Fruit fly (Drosophila melanogaster) whole organism, prepupa: ENCODE results near the gene CG15570.

Source experiments
- Blimp-1 ChIP-seq: fragments of 200-800 bp; sonication (Bioruptor generic); optimal IDR thresholded peaks from 3 replicates; lab custom pipeline; 2017; ENCODE audit warnings: missing biosample characterization, missing genetic modification characterization, mild to moderate bottlenecking, moderate library complexity, missing genetic modification reagents
- CG10669 ChIP-seq: fragments of 200-800 bp; sonication (Bioruptor generic); optimal IDR thresholded peaks from 3 replicates; lab custom pipeline; 2018; ENCODE audit warnings: missing biosample characterization, mild to moderate bottlenecking, missing genetic modification characterization, moderate library complexity
- CG11294 ChIP-seq: fragments of 200-800 bp; sonication (Bioruptor generic); IDR thresholded peaks from 2 replicates; pipeline ENCODE4 v1.3.6; 2022; ENCODE audit warnings: missing biosample characterization, missing genetic modification characterization
- CG11762 ChIP-seq: fragments of 200-800 bp; sonication (Bioruptor generic); optimal IDR thresholded peaks from 3 replicates; lab custom pipeline; 2016; ENCODE audit warnings: missing biosample characterization, missing genetic modification characterization; ENCODE audit not compliant: insufficient read depth
- CG15336 ChIP-seq: fragments of 200-800 bp; sonication (Bioruptor generic); IDR thresholded peaks from 2 replicates; pipeline ENCODE4 v1.3.6; 2022; ENCODE audit warnings: missing biosample characterization, missing genetic modification characterization
- CG1621 ChIP-seq: fragments of 200-800 bp; sonication (Bioruptor generic); optimal IDR thresholded peaks from 3 replicates; lab custom pipeline; 2018; ENCODE audit warnings: missing biosample characterization, mild to moderate bottlenecking, missing genetic modification characterization
- CG16779 ChIP-seq: fragments of 200-800 bp; sonication (Bioruptor generic); optimal IDR thresholded peaks from 3 replicates; lab custom pipeline; 2017; ENCODE audit warnings: missing biosample characterization, mild to moderate bottlenecking, missing genetic modification characterization
- CG3032 ChIP-seq: fragments of 200-800 bp; optimal IDR thresholded peaks from 2 replicates; lab custom pipeline; 2019; ENCODE audit warnings: missing biosample characterization, mild to moderate bottlenecking, missing genetic modification characterization, moderate library complexity
- CG32006 ChIP-seq: fragments of 200-800 bp; sonication (Bioruptor generic); optimal IDR thresholded peaks from 3 replicates; lab custom pipeline; 2017; ENCODE audit warnings: missing biosample characterization, mild to moderate bottlenecking, missing genetic modification characterization
- CG3919 ChIP-seq: fragments of 200-800 bp; sonication (Bioruptor generic); optimal IDR thresholded peaks from 3 replicates; lab custom pipeline; 2016; ENCODE audit warnings: missing biosample characterization, missing genetic modification characterization
- CG4318 ChIP-seq: fragments of 200-800 bp; sonication (Bioruptor generic); optimal IDR thresholded peaks from 3 replicates; lab custom pipeline; 2017; ENCODE audit warnings: missing biosample characterization, mild to moderate bottlenecking, missing genetic modification characterization
- CG6276 ChIP-seq: fragments of 200-800 bp; sonication (Bioruptor generic); optimal IDR thresholded peaks from 2 replicates; lab custom pipeline; 2017; ENCODE audit warnings: missing biosample characterization, mild to moderate bottlenecking, missing genetic modification characterization
- CG6808 ChIP-seq: fragments of 200-800 bp; sonication (Bioruptor generic); optimal IDR thresholded peaks from 3 replicates; lab custom pipeline; 2017; ENCODE audit warnings: missing biosample characterization, missing genetic modification characterization, mild to moderate bottlenecking, moderate library complexity, missing genetic modification reagents
- CG6854 ChIP-seq: fragments of 200-800 bp; sonication (Bioruptor generic); optimal IDR thresholded peaks from 2 replicates; lab custom pipeline; 2017; ENCODE audit warnings: missing biosample characterization, mild to moderate bottlenecking, missing genetic modification characterization
- CG7368 ChIP-seq: fragments of 200-800 bp; sonication (Bioruptor generic); optimal IDR thresholded peaks from 3 replicates; lab custom pipeline; 2016; ENCODE audit warnings: missing biosample characterization, missing genetic modification characterization
- CG8119 ChIP-seq: fragments of 200-800 bp; sonication (Bioruptor generic); IDR thresholded peaks from 3 replicates; pipeline ENCODE4 v1.3.6; 2022; ENCODE audit warnings: missing biosample characterization, missing genetic modification characterization
- CG8319 ChIP-seq: fragments of 200-800 bp; sonication (Bioruptor generic); optimal IDR thresholded peaks from 3 replicates; lab custom pipeline; 2016; ENCODE audit warnings: missing biosample characterization, missing genetic modification characterization
- CG8632 ChIP-seq: fragments of 200-800 bp; sonication (Bioruptor generic); optimal IDR thresholded peaks from 3 replicates; lab custom pipeline; 2016; ENCODE audit warnings: missing biosample characterization, missing genetic modification characterization
- CG9139 ChIP-seq: fragments of 200-800 bp; sonication (Bioruptor generic); optimal IDR thresholded peaks from 3 replicates; lab custom pipeline; 2017; ENCODE audit warnings: missing biosample characterization, mild to moderate bottlenecking, missing genetic modification characterization
- Eip78C ChIP-seq: fragments of 200-800 bp; sonication (Bioruptor generic); peaks from one replicate; lab custom pipeline; 2016; ENCODE audit warnings: missing biosample characterization, missing genetic modification characterization
- Ets96B ChIP-seq: fragments of 200-800 bp; optimal IDR thresholded peaks from 2 replicates; lab custom pipeline; 2019; ENCODE audit warnings: missing biosample characterization, mild to moderate bottlenecking, missing genetic modification characterization, moderate library complexity
- Hr39 ChIP-seq: fragments of 200-800 bp; sonication (Bioruptor generic); optimal IDR thresholded peaks from 2 replicates; lab custom pipeline; 2016; ENCODE audit warnings: missing biosample characterization, missing genetic modification characterization
- Smox ChIP-seq: fragments of 200-800 bp; sonication (Bioruptor generic); optimal IDR thresholded peaks from 3 replicates; lab custom pipeline; 2016; ENCODE audit warnings: missing biosample characterization, missing genetic modification characterization
- Sox102F ChIP-seq: fragments of 200-800 bp; sonication (Bioruptor generic); optimal IDR thresholded peaks from 2 replicates; lab custom pipeline; 2016; ENCODE audit warnings: missing biosample characterization, mild to moderate bottlenecking, missing genetic modification characterization
- acj6 ChIP-seq: fragments of 200-800 bp; sonication (Bioruptor generic); optimal IDR thresholded peaks from 3 replicates; lab custom pipeline; 2016; ENCODE audit warnings: missing biosample characterization, missing genetic modification characterization
- cyc ChIP-seq: fragments of 200-800 bp; sonication (Bioruptor generic); optimal IDR thresholded peaks from 3 replicates; lab custom pipeline; 2016; ENCODE audit warnings: missing biosample characterization, missing genetic modification characterization
- dac ChIP-seq: fragments of 200-800 bp; sonication (Bioruptor generic); optimal IDR thresholded peaks from 2 replicates; lab custom pipeline; 2017; ENCODE audit warnings: missing biosample characterization, mild to moderate bottlenecking, missing genetic modification characterization
- eg ChIP-seq: fragments of 200-800 bp; sonication (Bioruptor generic); IDR thresholded peaks from 3 replicates; pipeline ENCODE4 v1.3.6; 2022; ENCODE audit warnings: missing biosample characterization, missing genetic modification characterization
- esn ChIP-seq: fragments of 200-800 bp; sonication (Bioruptor generic); optimal IDR thresholded peaks from 2 replicates; lab custom pipeline; 2016; ENCODE audit warnings: missing biosample characterization, mild to moderate bottlenecking, missing genetic modification characterization, moderate library complexity
- fd59A ChIP-seq: fragments of 200-800 bp; sonication (Bioruptor generic); optimal IDR thresholded peaks from 2 replicates; lab custom pipeline; 2017; ENCODE audit warnings: missing biosample characterization, mild to moderate bottlenecking, missing genetic modification characterization, missing genetic modification reagents
- fd85E ChIP-seq: fragments of 200-800 bp; sonication (Bioruptor generic); optimal IDR thresholded peaks from 3 replicates; lab custom pipeline; 2016; ENCODE audit warnings: missing biosample characterization, missing genetic modification characterization
- fkh ChIP-seq: fragments of 200-800 bp; sonication (Bioruptor generic); optimal IDR thresholded peaks from 3 replicates; lab custom pipeline; 2017; ENCODE audit warnings: missing biosample characterization, mild to moderate bottlenecking, missing genetic modification characterization, moderate library complexity
- net ChIP-seq: fragments of 200-800 bp; sonication (Bioruptor generic); optimal IDR thresholded peaks from 3 replicates; lab custom pipeline; 2016; ENCODE audit warnings: missing biosample characterization, missing genetic modification characterization
- pdm3 ChIP-seq: fragments of 200-800 bp; sonication (Bioruptor generic); optimal IDR thresholded peaks from 3 replicates; lab custom pipeline; 2016; ENCODE audit warnings: missing biosample characterization, missing genetic modification characterization
- ss ChIP-seq, 2 experiments: fragments of 200-800 bp; sonication (Bioruptor generic); optimal IDR thresholded peaks; 2 replicates in 1 of 2; 3 replicates in 1 of 2; lab custom pipeline; 2017 to 2018; ENCODE audit warnings: mild to moderate bottlenecking in 2 of 2, missing biosample characterization in 2 of 2, missing genetic modification characterization in 2 of 2, moderate library complexity in 1 of 2

The CG15570 gene

DNA sequence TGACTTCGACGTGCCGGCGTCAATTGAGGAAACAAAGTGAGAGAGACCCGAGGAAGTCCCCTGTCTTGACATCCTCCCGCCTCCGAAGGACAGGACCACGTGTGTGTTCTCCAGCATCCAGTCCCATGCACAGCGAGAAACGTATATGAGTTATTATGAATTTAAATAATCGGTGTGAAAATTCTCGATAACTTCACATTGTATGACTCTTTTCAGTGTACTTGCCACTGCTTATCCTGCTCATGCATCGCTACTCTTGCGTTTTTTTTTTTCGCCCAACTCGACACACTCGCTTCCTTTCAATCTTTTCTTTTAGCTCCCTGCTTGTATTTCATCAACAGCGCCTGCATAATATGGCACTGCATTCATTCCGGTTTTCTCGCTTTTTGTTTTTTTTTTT is 42.2 kb upstream of the CG15570 start (continued):
- peak; percentile 59 for TF ChIP-seq cyc
- peak; percentile 33 for TF ChIP-seq CG3032 (tag; lab: Kevin White, UChicago)
- peak; percentile 33 for TF ChIP-seq fd85E (GFP tag; lab: Kevin White, UChicago)
- TF ChIP-seq Sox102F = peak; percentile 64
- peak; percentile 37 for TF ChIP-seq Ets96B (tag; lab: Kevin White, UChicago)
- peak; percentile 58 for TF ChIP-seq Hr39 (GFP tag; lab: Kevin White, UChicago)
- TF ChIP-seq CG10669 = peak; percentile 39
- TF ChIP-seq CG8632 (GFP tag; lab: Kevin White, UChicago) = peak; percentile 62
- TF ChIP-seq CG8319 (GFP tag; lab: Kevin White, UChicago) = peak; percentile 45
- peak; percentile 49 for TF ChIP-seq CG6808
- TF ChIP-seq Smox (GFP tag; lab: Kevin White, UChicago) = peak; percentile 63
- peak; percentile 88 for TF ChIP-seq Eip78C
- peak; percentile 50 for TF ChIP-seq CG7368 (GFP tag; lab: Kevin White, UChicago)
- peak; percentile 52 for TF ChIP-seq CG11762 (GFP tag; lab: Kevin White, UChicago)
- TF ChIP-seq CG9139 (GFP tag; lab: Kevin White, UChicago) = peak; percentile 5
- TF ChIP-seq CG15336 (GFP tag; lab: Robert Waterston, UW) = peak; percentile 44; the same call in 1 of the 2 replicates
- no peak for TF ChIP-seq Blimp-1 (GFP tag; lab: Kevin White, UChicago)
- no peak for TF ChIP-seq CG16779 (tag; lab: Kevin White, UChicago)

DNA sequence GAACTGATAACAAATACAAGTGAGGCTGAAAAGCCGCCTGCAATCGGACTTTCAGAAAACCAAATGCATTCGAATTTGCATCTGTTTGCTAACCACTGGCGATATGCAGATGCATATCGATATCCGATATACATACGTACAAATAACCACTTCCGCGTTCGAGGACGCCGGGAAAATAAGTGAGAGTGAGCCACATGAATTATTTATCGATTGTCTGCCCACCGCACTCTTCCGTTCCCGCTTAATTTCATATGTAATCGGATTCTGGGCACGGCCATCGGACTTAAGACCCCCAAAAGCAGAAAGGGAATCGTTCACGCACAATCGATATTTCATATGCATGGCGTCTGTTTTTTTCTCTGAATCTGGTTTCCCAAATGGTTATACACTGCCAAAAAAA is 40.2 kb upstream of the CG15570 start:
- no peak for TF ChIP-seq fkh (GFP tag; lab: Kevin White, UChicago)
- TF ChIP-seq Eip78C = no peak
- no peak for TF ChIP-seq CG8632 (GFP tag; lab: Kevin White, UChicago)
- no peak for TF ChIP-seq Sox102F

DNA sequence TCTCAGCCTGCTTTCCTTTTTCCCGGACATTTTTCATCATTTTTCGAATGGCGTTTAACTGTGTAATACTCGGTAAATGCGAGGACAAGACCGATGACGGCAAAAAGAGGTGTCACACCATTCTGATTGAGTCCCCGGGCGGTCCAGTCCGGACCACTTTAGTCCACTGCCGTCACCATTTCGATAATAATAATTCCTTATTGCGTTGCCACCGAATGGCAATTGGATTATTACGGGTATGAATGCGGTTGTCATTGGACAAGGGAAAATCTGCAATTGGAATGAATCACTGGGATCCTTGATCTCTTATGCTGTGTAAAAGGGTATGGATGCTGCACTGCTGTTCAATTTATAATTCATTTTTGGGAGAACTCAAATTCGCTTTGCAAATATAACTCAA is 39.2 kb upstream of the CG15570 start:
- no peak for TF ChIP-seq Eip78C
- TF ChIP-seq fkh (GFP tag; lab: Kevin White, UChicago) = no peak
- TF ChIP-seq CG6854 (GFP tag; lab: Kevin White, UChicago) = no peak
- no peak for TF ChIP-seq CG32006 (GFP tag; lab: Kevin White, UChicago)
- TF ChIP-seq CG11294 (GFP tag; lab: Robert Waterston, UW) = no peak
- no peak for TF ChIP-seq acj6 (GFP tag; lab: Kevin White, UChicago)
- TF ChIP-seq CG6276 (GFP tag; lab: Kevin White, UChicago) = no peak
- no peak for TF ChIP-seq CG4318 (GFP tag; lab: Kevin White, UChicago)
- TF ChIP-seq CG8119 (GFP tag; lab: Robert Waterston, UW) = no peak
- TF ChIP-seq pdm3 (GFP tag; lab: Kevin White, UChicago) = no peak
- no peak for TF ChIP-seq CG1621 (tag; lab: Kevin White, UChicago)
- TF ChIP-seq CG3919 (GFP tag; lab: Kevin White, UChicago) = no peak
- no peak for TF ChIP-seq net
- TF ChIP-seq dac (GFP tag; lab: Kevin White, UChicago) = no peak
- no peak for TF ChIP-seq CG8632 (GFP tag; lab: Kevin White, UChicago)
- no peak for TF ChIP-seq CG9139 (GFP tag; lab: Kevin White, UChicago)
- TF ChIP-seq eg = no peak
- TF ChIP-seq esn = no peak

DNA sequence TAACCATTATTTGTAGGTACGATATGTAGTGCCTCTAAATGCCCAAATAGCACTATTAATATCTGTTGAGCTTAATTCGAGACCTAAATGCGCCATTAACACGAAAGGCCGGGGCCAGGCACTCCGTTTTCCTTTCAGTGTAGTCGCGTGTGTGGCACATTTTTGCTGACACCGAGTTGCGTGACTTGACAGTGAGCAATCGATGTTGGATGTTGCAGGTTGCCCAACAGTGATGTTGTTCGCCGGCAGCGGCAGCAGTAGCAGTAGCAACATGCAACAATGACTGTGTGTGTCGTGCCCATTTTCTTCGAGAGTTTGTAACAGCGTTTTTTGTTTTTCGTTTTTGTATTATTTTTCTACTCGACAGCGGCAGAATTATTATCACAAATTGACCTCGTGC is 32.6 kb upstream of the CG15570 start:
- peak in 1 of 2 experiments; percentile 90 for TF ChIP-seq ss (GFP tag; optimal IDR thresholded peaks at IDR 0.05; lab: Kevin White, UChicago)
- no peak for TF ChIP-seq CG4318 (GFP tag; lab: Kevin White, UChicago)
- no peak for TF ChIP-seq fd59A (GFP tag; lab: Kevin White, UChicago)
